Fruit fly (Drosophila melanogaster): ENCODE measurements around the gene Tk.

Tk gene

dm6 chr3R:11992934-11993670, 12.2 kb downstream of the Tk start, which contains the start of gene mfas:
Gene mfas (minus strand): TSS chr3R:11993315.
- peak; percentile 19; the same call in 1 of the 2 replicates for TF ChIP-seq CG1024 (GFP tag; IDR thresholded peaks at IDR 0.05)
- TF ChIP-seq Nf-YA (GFP tag; IDR thresholded peaks at IDR 0.05): no peak
- TF ChIP-seq Bgb (GFP tag; IDR thresholded peaks at IDR 0.05; ENCODE audit: partially characterized antibody): peak; percentile 7; the same call in 1 of the 2 replicates
- TF ChIP-seq CG18599 (GFP tag; optimal IDR thresholded peaks at IDR 0.05): peak; percentile 26
- TF ChIP-seq CG33557 (GFP tag; optimal IDR thresholded peaks at IDR 0.05): peak; percentile 41
- TF ChIP-seq crp (GFP tag; optimal IDR thresholded peaks at IDR 0.05): peak in 1 of 2 experiments; percentile 18
- TF ChIP-seq onecut (GFP tag; IDR thresholded peaks at IDR 0.05): peak; percentile 19; the same call in 1 of the 2 replicates
- no peak for TF ChIP-seq Lpt (GFP tag; optimal IDR thresholded peaks at IDR 0.05)
- peak; percentile 5 for TF ChIP-seq HmgZ (tag; optimal IDR thresholded peaks at IDR 0.05)
- peak; percentile 25 for TF ChIP-seq unpg (GFP tag; optimal IDR thresholded peaks at IDR 0.05)
- TF ChIP-seq ci (GFP tag; IDR thresholded peaks at IDR 0.05): peak; percentile 54; the same call in 1 of the 3 replicates
- peak; percentile 81; the same call in 2 of the 4 replicates for TF ChIP-seq chinmo (GFP tag; IDR thresholded peaks at IDR 0.05; ENCODE audit: partially characterized antibody)
- TF ChIP-seq CG18262 (tag; optimal IDR thresholded peaks at IDR 0.05): peak; percentile 2
- peak; percentile 80 for TF ChIP-seq vvl (GFP tag; IDR thresholded peaks at IDR 0.05)
- peak; percentile 67 for TF ChIP-seq cg (GFP tag; optimal IDR thresholded peaks at IDR 0.05)
- TF ChIP-seq Hmr (GFP tag; optimal IDR thresholded peaks at IDR 0.05): peak; percentile 21
- no peak for TF ChIP-seq CG14710 (tag; optimal IDR thresholded peaks at IDR 0.05)
- peak; percentile 28 for TF ChIP-seq gem (tag; optimal IDR thresholded peaks at IDR 0.05)
- peak; percentile 4 for TF ChIP-seq CG17829 (tag; optimal IDR thresholded peaks at IDR 0.05)
- TF ChIP-seq CG13287 (GFP tag; IDR thresholded peaks at IDR 0.05; ENCODE audit: partially characterized antibody): peak; percentile 25; the same call in 1 of the 2 replicates
- peak; percentile 84 for TF ChIP-seq Med (GFP tag)
- TF ChIP-seq da (GFP tag; optimal IDR thresholded peaks at IDR 0.05): no peak
- TF ChIP-seq Asciz (GFP tag; optimal IDR thresholded peaks at IDR 0.05): peak; percentile 42
- peak; percentile 20 for TF ChIP-seq dmrt99B (tag; optimal IDR thresholded peaks at IDR 0.05)
- peak; percentile 7 for TF ChIP-seq CG12219 (GFP tag; optimal IDR thresholded peaks at IDR 0.05)
- no peak for TF ChIP-seq CG3065 (GFP tag; optimal IDR thresholded peaks at IDR 0.05)
- TF ChIP-seq mirr (GFP tag; optimal IDR thresholded peaks at IDR 0.05): peak; percentile 29
- TF ChIP-seq CG6791 (GFP tag; IDR thresholded peaks at IDR 0.05; ENCODE audit: partially characterized antibody): peak; percentile 34; the same call in 1 of the 3 replicates
- TF ChIP-seq hkb (optimal IDR thresholded peaks at IDR 0.05): no peak
- TF ChIP-seq hkb (GFP tag; IDR thresholded peaks at IDR 0.05): peak; percentile 47
- TF ChIP-seq gsb-n (tag; optimal IDR thresholded peaks at IDR 0.05): peak; percentile 37
- no peak for TF ChIP-seq slp2 (GFP tag; optimal IDR thresholded peaks at IDR 0.05)
- TF ChIP-seq crol (GFP tag; IDR thresholded peaks at IDR 0.05): no peak
- 0 out of 3 replicates have a peak, but pooled peaks have one; percentile 27 for TF ChIP-seq otp (GFP tag; IDR thresholded peaks at IDR 0.05)
- no peak for TF ChIP-seq Tbp (GFP tag; optimal IDR thresholded peaks at IDR 0.05)
- TF ChIP-seq CG12071 (GFP tag; optimal IDR thresholded peaks at IDR 0.05): peak; percentile 56
- peak; percentile 7 for TF ChIP-seq CG11723 (GFP tag; optimal IDR thresholded peaks at IDR 0.05)
- TF ChIP-seq Pdp1 (GFP tag; optimal IDR thresholded peaks at IDR 0.05): peak in 1 of 2 experiments; percentile 10
- peak; percentile 43 for TF ChIP-seq CG15601 (tag; optimal IDR thresholded peaks at IDR 0.05)
- peak; percentile 31 for TF ChIP-seq gro (GFP tag; optimal IDR thresholded peaks at IDR 0.05)
- TF ChIP-seq gcm (GFP tag; optimal IDR thresholded peaks at IDR 0.05): peak; percentile 80
- no peak for TF ChIP-seq luna (GFP tag; optimal IDR thresholded peaks at IDR 0.05)
- TF ChIP-seq ATbp (GFP tag; optimal IDR thresholded peaks at IDR 0.05): peak; percentile 72
- TF ChIP-seq PHDP (tag; optimal IDR thresholded peaks at IDR 0.05): peak; percentile 15
- peak; percentile 38 for TF ChIP-seq CG17568 (GFP tag; optimal IDR thresholded peaks at IDR 0.05)
- TF ChIP-seq caup (GFP tag; optimal IDR thresholded peaks at IDR 0.05; ENCODE audit: severe bottlenecking): peak; percentile 23
- peak; percentile 54 for TF ChIP-seq CG6813 (GFP tag; optimal IDR thresholded peaks at IDR 0.05)
